Worm (Caenorhabditis elegans) whole organism, L3 larva: Measurements from ENCODE around the gene tbc-6.
A peak's percentile ranks its signal among the peaks of the same experiment; 100 is the strongest.

ENCODE experiments used
- R02D3.7 ChIP-seq: fragments of 150-350 bp; optimal IDR thresholded peaks from 2 replicates; lab custom pipeline; 2014; ENCODE audit warnings: missing biosample characterization, missing genetic modification characterization
- ZK546.5 ChIP-seq: sonication (generic microtip); optimal IDR thresholded peaks from 2 replicates; lab custom pipeline; 2017; ENCODE audit warnings: missing biosample characterization, missing genetic modification characterization
- ceh-16 ChIP-seq: sonication (generic microtip); optimal IDR thresholded peaks from 2 replicates; lab custom pipeline; 2017; ENCODE audit warnings: missing biosample characterization, missing genetic modification characterization
- ceh-82 ChIP-seq: fragments of 150-350 bp; optimal IDR thresholded peaks from 2 replicates; lab custom pipeline; 2014; ENCODE audit warnings: missing biosample characterization, missing genetic modification characterization
- ceh-9 ChIP-seq: sonication (generic microtip); optimal IDR thresholded peaks from 2 replicates; lab custom pipeline; 2018; ENCODE audit warnings: missing biosample characterization, missing genetic modification characterization
- daf-12 ChIP-seq: fragments of 150-350 bp; optimal IDR thresholded peaks from 2 replicates; lab custom pipeline; 2014; ENCODE audit warnings: missing biosample characterization, missing genetic modification reagents, missing genetic modification characterization
- egl-5 ChIP-seq: fragments of 150-350 bp; optimal IDR thresholded peaks from 2 replicates; lab custom pipeline; 2017; ENCODE audit warnings: missing biosample characterization, missing genetic modification reagents, missing genetic modification characterization, inconsistent platforms
- elt-1 ChIP-seq: fragments of 150-350 bp; optimal IDR thresholded peaks from 2 replicates; lab custom pipeline; 2014; ENCODE audit warnings: missing biosample characterization, missing genetic modification characterization
- elt-2 ChIP-seq: sonication (generic microtip); optimal IDR thresholded peaks from 2 replicates; lab custom pipeline; 2016; ENCODE audit warnings: missing genetic modification reagents, mild to moderate bottlenecking, missing genetic modification characterization, missing compliant biosample characterization
- elt-3 ChIP-seq, 3 experiments: fragments of 150-350 bp in 1 of 3; sonication (generic microtip) in 2 of 3; optimal IDR thresholded peaks; 2 replicates in 2 of 3; 4 replicates in 1 of 3; lab custom pipeline; 2014 to 2017; ENCODE audit warnings: missing biosample characterization in 3 of 3, missing genetic modification characterization in 3 of 3
- eor-1 ChIP-seq, 2 experiments: fragments of 150-350 bp; optimal IDR thresholded peaks; 2 replicates each; lab custom pipeline; 2014 to 2018; ENCODE audit warnings: missing biosample characterization in 2 of 2, missing genetic modification characterization in 2 of 2
- fkh-10 ChIP-seq: sonication (generic microtip); optimal IDR thresholded peaks from 2 replicates; lab custom pipeline; 2017; ENCODE audit warnings: missing biosample characterization, missing genetic modification reagents, missing genetic modification characterization
- fkh-2 ChIP-seq: fragments of 150-350 bp; optimal IDR thresholded peaks from 2 replicates; lab custom pipeline; 2014; ENCODE audit warnings: missing biosample characterization, missing genetic modification reagents, missing genetic modification characterization
- fos-1 ChIP-seq: fragments of 150-350 bp; optimal IDR thresholded peaks from 2 replicates; lab custom pipeline; 2014; ENCODE audit warnings: missing biosample characterization, missing genetic modification characterization
- hmg-11 ChIP-seq: sonication (generic microtip); optimal IDR thresholded peaks from 2 replicates; lab custom pipeline; 2016; ENCODE audit warnings: missing genetic modification characterization, missing compliant biosample characterization
- jun-1 ChIP-seq: fragments of 150-350 bp; optimal IDR thresholded peaks from 2 replicates; lab custom pipeline; 2014; ENCODE audit warnings: missing biosample characterization, missing genetic modification reagents, missing genetic modification characterization
- lin-15B ChIP-seq: fragments of 150-350 bp; optimal IDR thresholded peaks from 2 replicates; lab custom pipeline; 2014; ENCODE audit warnings: missing biosample characterization, missing genetic modification characterization
- lin-39 ChIP-seq: fragments of 150-350 bp; optimal IDR thresholded peaks from 2 replicates; lab custom pipeline; 2018; ENCODE audit warnings: missing biosample characterization, missing genetic modification reagents, missing genetic modification characterization
- lsy-12 ChIP-seq: sonication (generic microtip); optimal IDR thresholded peaks from 2 replicates; lab custom pipeline; 2016; ENCODE audit warnings: mild to moderate bottlenecking, missing genetic modification characterization, missing compliant biosample characterization
- mdl-1 ChIP-seq: fragments of 150-350 bp; optimal IDR thresholded peaks from 2 replicates; lab custom pipeline; 2014; ENCODE audit warnings: missing biosample characterization, missing genetic modification characterization
- nfya-1 ChIP-seq: sonication (generic microtip); optimal IDR thresholded peaks from 2 replicates; lab custom pipeline; 2017; ENCODE audit warnings: missing genetic modification characterization, mild to moderate bottlenecking, missing compliant biosample characterization, antibody characterized with exemption, moderate library complexity; ENCODE audit not compliant: insufficient read depth
- nhr-11 ChIP-seq: fragments of 150-350 bp; optimal IDR thresholded peaks from 2 replicates; lab custom pipeline; 2014; ENCODE audit warnings: missing biosample characterization, missing genetic modification characterization
- nhr-23 ChIP-seq: fragments of 150-350 bp; optimal IDR thresholded peaks from 2 replicates; lab custom pipeline; 2014; ENCODE audit warnings: missing biosample characterization, missing genetic modification reagents, missing genetic modification characterization
- nhr-237 ChIP-seq: fragments of 150-350 bp; optimal IDR thresholded peaks from 2 replicates; lab custom pipeline; 2014; ENCODE audit warnings: missing biosample characterization, missing genetic modification characterization
- nhr-25 ChIP-seq: sonication (generic microtip); optimal IDR thresholded peaks from 2 replicates; lab custom pipeline; 2017; ENCODE audit warnings: missing biosample characterization, missing genetic modification characterization
- nhr-28 ChIP-seq: fragments of 150-350 bp; optimal IDR thresholded peaks from 2 replicates; lab custom pipeline; 2014; ENCODE audit warnings: missing biosample characterization, missing genetic modification characterization
- nhr-43 ChIP-seq: sonication (generic microtip); optimal IDR thresholded peaks from 2 replicates; lab custom pipeline; 2016; ENCODE audit warnings: mild to moderate bottlenecking, missing genetic modification characterization, missing compliant biosample characterization; ENCODE audit not compliant: poor library complexity, severe bottlenecking
- nhr-76 ChIP-seq: fragments of 150-350 bp; sonication (generic microtip); optimal IDR thresholded peaks from 5 replicates; lab custom pipeline; 2014; ENCODE audit warnings: missing biosample characterization, missing genetic modification characterization
- nhr-77 ChIP-seq: fragments of 150-350 bp; optimal IDR thresholded peaks from 2 replicates; lab custom pipeline; 2014; ENCODE audit warnings: missing biosample characterization, missing genetic modification characterization
- pha-4 ChIP-seq: fragments of 150-350 bp; optimal IDR thresholded peaks from 2 replicates; lab custom pipeline; 2014; ENCODE audit warnings: missing biosample characterization, missing genetic modification reagents, missing genetic modification characterization
- sea-2 ChIP-seq: fragments of 150-350 bp; sonication (generic microtip); optimal IDR thresholded peaks from 4 replicates; lab custom pipeline; 2014; ENCODE audit warnings: missing biosample characterization, missing genetic modification reagents, missing genetic modification characterization
- skn-1 ChIP-seq: fragments of 150-350 bp; optimal IDR thresholded peaks from 2 replicates; lab custom pipeline; 2014; ENCODE audit warnings: missing biosample characterization, missing genetic modification characterization
- tbx-2 ChIP-seq: sonication (generic microtip); optimal IDR thresholded peaks from 2 replicates; lab custom pipeline; 2016; ENCODE audit warnings: mild to moderate bottlenecking, missing genetic modification characterization, missing compliant biosample characterization
- unc-39 ChIP-seq: sonication (generic microtip); optimal IDR thresholded peaks from 4 replicates; lab custom pipeline; 2017; ENCODE audit warnings: missing biosample characterization, missing genetic modification characterization
- zag-1 ChIP-seq: fragments of 150-350 bp; optimal IDR thresholded peaks from 2 replicates; lab custom pipeline; 2014; ENCODE audit warnings: missing biosample characterization, missing genetic modification characterization
- ztf-11 ChIP-seq: fragments of 150-350 bp; optimal IDR thresholded peaks from 2 replicates; lab custom pipeline; 2014; ENCODE audit warnings: missing biosample characterization, missing genetic modification characterization

Gene tbc-6

DNA sequence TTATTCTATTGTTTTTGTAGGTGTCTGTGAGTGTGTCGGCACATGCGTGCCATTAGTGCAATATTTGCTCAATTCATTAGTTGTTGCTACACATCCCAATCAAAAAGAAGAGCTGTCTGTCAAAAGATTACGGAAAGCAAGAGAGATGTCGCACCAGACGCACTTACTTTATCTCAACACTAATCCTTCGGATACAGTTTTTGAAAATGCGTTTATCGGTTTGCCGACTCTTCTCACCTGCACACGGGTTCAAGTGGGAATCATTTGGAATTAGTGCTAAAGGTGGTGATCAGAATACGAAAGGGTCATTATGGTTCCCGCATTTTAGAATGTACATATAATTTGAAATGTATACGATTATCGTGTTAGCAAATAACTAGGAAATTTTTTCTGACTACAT is 46.7 kb upstream of the tbc-6 start:
- no peak for TF ChIP-seq mdl-1 (tag; lab: Kevin White, UChicago)
- no peak for TF ChIP-seq lsy-12 (tag; lab: Kevin White, UChicago)
- TF ChIP-seq fkh-10 = no peak
- no peak for TF ChIP-seq ceh-16 (tag; lab: Kevin White, UChicago)
- no peak for TF ChIP-seq sea-2 (GFP tag; lab: Kevin White, UChicago)
- TF ChIP-seq fkh-2 (tag; lab: Kevin White, UChicago) = no peak
- TF ChIP-seq jun-1 = no peak
- TF ChIP-seq nhr-25 = no peak
- no peak for TF ChIP-seq nfya-1 (tag; lab: Kevin White, UChicago)
- no peak for TF ChIP-seq fos-1 (tag; lab: Kevin White, UChicago)
- TF ChIP-seq nhr-237 (tag; lab: Kevin White, UChicago) = no peak
- no peak for TF ChIP-seq egl-5

DNA sequence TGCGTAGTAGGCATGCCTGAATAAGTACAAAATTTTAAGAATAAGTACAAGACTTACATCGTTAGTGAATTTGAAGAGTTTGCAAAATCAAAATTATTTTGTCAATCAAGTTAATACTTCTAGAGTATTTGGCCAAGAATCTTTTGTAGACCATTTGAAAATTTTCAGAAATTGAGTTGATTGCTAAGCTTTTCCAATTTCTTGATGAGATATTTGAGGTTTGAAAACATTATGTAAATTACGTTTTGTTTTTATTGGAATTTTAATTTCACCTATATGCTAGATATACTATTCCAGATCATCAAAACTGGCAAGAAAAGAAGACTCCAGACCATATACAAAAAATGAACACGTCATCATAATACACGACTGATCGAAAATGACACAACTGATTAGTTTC is 44.9 kb upstream of the tbc-6 start, which contains the start of gene tab-1:
Gene tab-1, plus strand, starts transcription at position 301 of the 400 bp plus-strand sequence.
- TF ChIP-seq pha-4 (tag; lab: Kevin White, UChicago) (no peak), egl-5 (no peak), ceh-16 (tag; lab: Kevin White, UChicago) (no peak), R02D3.7 (tag; lab: Kevin White, UChicago) (no peak), jun-1 (no peak), fkh-10 (no peak), lsy-12 (tag; lab: Kevin White, UChicago) (no peak), mdl-1 (tag; lab: Kevin White, UChicago) (no peak), elt-2 (no peak), nhr-11 (no peak), nhr-43 (tag; lab: Kevin White, UChicago) (no peak), tbx-2 (tag; lab: Kevin White, UChicago) (no peak), elt-1 (no peak), nfya-1 (tag; lab: Kevin White, UChicago) (no peak), nhr-25 (no peak)

DNA sequence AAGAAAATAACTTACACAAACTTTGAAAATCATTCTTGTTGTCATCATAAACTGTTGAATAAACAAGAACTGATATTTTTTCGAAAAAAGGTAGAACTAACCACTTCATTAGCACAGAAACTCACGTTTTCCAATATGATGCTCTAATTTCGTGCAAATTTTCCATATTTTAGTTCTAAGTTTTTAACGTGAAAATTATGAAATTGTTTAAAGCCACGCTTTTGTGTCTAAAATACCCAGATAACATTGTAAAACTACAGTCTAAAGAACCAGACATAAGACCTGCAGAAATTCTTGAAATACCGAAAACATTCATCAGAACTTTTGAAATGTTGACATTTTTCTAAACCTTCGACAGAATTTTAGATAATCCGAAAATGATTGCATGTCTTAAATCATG is 40.8 kb upstream of the tbc-6 start, which contains the start of gene F31E8.5:
Gene F31E8.5, minus strand, starts transcription at position 101 of the 400 bp plus-strand sequence.
- TF ChIP-seq nhr-11 = no peak
- TF ChIP-seq unc-39 = no peak
- TF ChIP-seq ztf-11 (tag; lab: Kevin White, UChicago) = no peak
- no peak for TF ChIP-seq R02D3.7 (tag; lab: Kevin White, UChicago)

DNA sequence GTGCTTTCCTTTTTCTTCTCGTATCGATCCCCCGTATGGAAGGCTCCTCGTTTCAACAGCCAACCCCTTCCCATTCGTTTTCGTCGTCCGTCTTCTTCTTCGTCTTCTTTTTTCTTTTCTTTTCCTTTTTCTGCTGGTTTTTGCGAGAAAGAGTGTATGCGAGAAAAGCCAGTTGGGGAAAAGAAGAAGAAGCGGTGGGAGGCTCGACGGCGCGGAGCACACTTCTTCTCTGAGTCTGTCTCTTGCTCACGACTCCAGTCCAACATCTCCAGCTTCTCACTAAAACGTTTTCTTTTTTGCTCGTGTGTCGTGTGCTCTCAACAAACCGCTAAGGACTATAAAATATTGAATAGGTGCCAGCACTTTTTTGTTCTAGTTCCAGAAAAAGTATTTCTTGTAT is 39.4 kb upstream of the tbc-6 start:
- peak; percentile 29 for TF ChIP-seq hmg-11 (tag; lab: Kevin White, UChicago)
- TF ChIP-seq lin-39 (tag; lab: Kevin White, UChicago) = peak; percentile 63
- TF ChIP-seq fkh-10 = peak; percentile 34
- no peak for TF ChIP-seq skn-1 (tag; lab: Kevin White, UChicago)
- TF ChIP-seq nhr-77 = no peak
- peak; percentile 18 for TF ChIP-seq lin-15B (tag; lab: Kevin White, UChicago)
- peak; percentile 64 for TF ChIP-seq nfya-1 (tag; lab: Kevin White, UChicago)
- TF ChIP-seq, all 47 proteins: peak for 5

DNA sequence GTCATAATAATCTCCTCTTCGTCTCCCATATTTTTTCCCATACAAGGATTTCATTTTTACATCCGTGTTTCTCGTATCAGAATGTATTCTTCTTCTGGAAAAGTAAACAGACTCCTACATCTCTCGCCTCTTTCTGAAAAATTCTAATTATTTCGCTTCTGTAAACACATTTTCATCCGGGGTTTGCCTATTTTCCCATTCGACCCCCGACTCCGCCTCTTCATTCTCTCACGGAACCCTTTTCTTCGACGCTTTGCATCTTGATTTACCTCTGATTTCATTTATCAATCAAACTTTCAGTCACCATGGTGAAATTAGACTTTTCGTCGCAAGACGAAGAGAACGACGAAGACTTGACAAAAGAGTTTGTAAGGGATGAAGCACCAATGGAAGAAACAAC is 37.3 kb upstream of the tbc-6 start, which contains the start of gene snt-1:
Gene snt-1, plus strand, starts transcription at position 301 of the 400 bp plus-strand sequence.
- no peak for TF ChIP-seq nhr-43 (tag; lab: Kevin White, UChicago)
- TF ChIP-seq elt-3 (tag; optimal IDR thresholded peaks at IDR 0.05; lab: Kevin White, UChicago) = no peak
- TF ChIP-seq hmg-11 (tag; lab: Kevin White, UChicago) = no peak
- TF ChIP-seq lin-15B (tag; lab: Kevin White, UChicago) = no peak
- TF ChIP-seq ceh-9 (tag; lab: Kevin White, UChicago) = no peak
- TF ChIP-seq nhr-237 (tag; lab: Kevin White, UChicago) = no peak
- TF ChIP-seq fkh-10 = no peak
- no peak for TF ChIP-seq fos-1 (tag; lab: Kevin White, UChicago)
- no peak for TF ChIP-seq tbx-2 (tag; lab: Kevin White, UChicago)
- no peak for TF ChIP-seq fkh-2 (tag; lab: Kevin White, UChicago)
- no peak for TF ChIP-seq ZK546.5 (tag; lab: Kevin White, UChicago)
- TF ChIP-seq daf-12 = no peak
- TF ChIP-seq nhr-28 (tag; lab: Kevin White, UChicago) = no peak
- no peak for TF ChIP-seq elt-2
- TF ChIP-seq zag-1 (tag; lab: Kevin White, UChicago) = no peak
- no peak for TF ChIP-seq R02D3.7 (tag; lab: Kevin White, UChicago)
- no peak for TF ChIP-seq ceh-82
- TF ChIP-seq nhr-76 (tag; lab: Kevin White, UChicago) = no peak
- no peak for TF ChIP-seq eor-1 (tag; optimal IDR thresholded peaks at IDR 0.05; lab: Kevin White, UChicago)
- no peak for TF ChIP-seq nhr-23
